Fruit fly (Drosophila melanogaster) whole organism, wandering third instar larva: ENCODE data around the gene CG4009.

ENCODE experiments used
- Abd-B ChIP-seq: fragments of >200 bp; optimal IDR thresholded peaks from 2 replicates; lab custom pipeline; 2017; ENCODE audit warnings: missing biosample characterization, missing genetic modification characterization
- CG32264 ChIP-seq: fragments of 200-800 bp; sonication (Bioruptor generic); optimal IDR thresholded peaks from 2 replicates; lab custom pipeline; 2016; ENCODE audit warnings: missing biosample characterization, missing genetic modification characterization
- CrebA ChIP-seq: fragments of 200-800 bp; sonication (Bioruptor generic); optimal IDR thresholded peaks from 2 replicates; lab custom pipeline; 2016; ENCODE audit warnings: missing biosample characterization, mild to moderate bottlenecking, missing genetic modification characterization, borderline replicate concordance
- GATAd ChIP-seq: sonication (Bioruptor generic); optimal IDR thresholded peaks from 2 replicates; lab custom pipeline; 2016; ENCODE audit warnings: missing biosample characterization, missing genetic modification characterization
- HLH106 ChIP-seq: fragments of 200-800 bp; optimal IDR thresholded peaks from 3 replicates; lab custom pipeline; 2019; ENCODE audit warnings: missing biosample characterization, mild to moderate bottlenecking, missing genetic modification characterization, moderate library complexity
- Hnf4 ChIP-seq: fragments of 200-800 bp; sonication (Bioruptor generic); optimal IDR thresholded peaks from 2 replicates; lab custom pipeline; 2016; ENCODE audit warnings: missing biosample characterization, mild to moderate bottlenecking, missing genetic modification characterization
- Hr78 ChIP-seq: fragments of >200 bp; optimal IDR thresholded peaks from 2 replicates; lab custom pipeline; 2017; ENCODE audit warnings: missing biosample characterization, missing genetic modification characterization
- Hr83 ChIP-seq: fragments of 200-300 bp; sonication (Bioruptor generic); optimal IDR thresholded peaks from 2 replicates; lab custom pipeline; 2016; ENCODE audit warnings: missing biosample characterization, mild to moderate bottlenecking, missing genetic modification characterization, moderate library complexity; ENCODE audit not compliant: poor library complexity, severe bottlenecking
- Jra ChIP-seq: sonication (Bioruptor generic); optimal IDR thresholded peaks from 2 replicates; lab custom pipeline; 2016; ENCODE audit warnings: missing biosample characterization, missing genetic modification characterization
- Myc ChIP-seq: fragments of >200 bp; optimal IDR thresholded peaks from 2 replicates; lab custom pipeline; 2017
- N ChIP-seq: fragments of >200 bp; optimal IDR thresholded peaks from 2 replicates; lab custom pipeline; 2018; ENCODE audit warnings: missing biosample characterization, missing external identifiers, missing genetic modification characterization
- OdsH ChIP-seq: fragments of 200-800 bp; sonication (Bioruptor generic); optimal IDR thresholded peaks from 2 replicates; lab custom pipeline; 2016; ENCODE audit warnings: missing biosample characterization, mild to moderate bottlenecking, missing genetic modification characterization
- Rel ChIP-seq, 2 experiments: fragments of 200-800 bp; sonication (Bioruptor generic) in 1 of 2; optimal IDR thresholded peaks; 2 replicates in 1 of 2; 3 replicates in 1 of 2; lab custom pipeline; 2016 to 2019; ENCODE audit warnings: mild to moderate bottlenecking in 2 of 2, missing biosample characterization in 2 of 2, missing genetic modification characterization in 2 of 2, moderate library complexity in 1 of 2
- Sp1 ChIP-seq: fragments of 200-800 bp; sonication (Bioruptor generic); optimal IDR thresholded peaks from 3 replicates; lab custom pipeline; 2019; ENCODE audit warnings: missing biosample characterization, mild to moderate bottlenecking, missing genetic modification characterization, moderate library complexity
- Vsx2 ChIP-seq: fragments of 200-300, 225-300 bp; sonication (Bioruptor generic); optimal IDR thresholded peaks from 2 replicates; lab custom pipeline; 2018; ENCODE audit warnings: missing biosample characterization, missing genetic modification characterization; ENCODE audit not compliant: partially characterized antibody
- br ChIP-seq: fragments of 200-800 bp; sonication (Bioruptor generic); optimal IDR thresholded peaks from 2 replicates; lab custom pipeline; 2016; ENCODE audit warnings: missing biosample characterization, missing genetic modification characterization
- brk ChIP-seq: fragments of 200-800 bp; sonication (Bioruptor generic); optimal IDR thresholded peaks from 2 replicates; lab custom pipeline; 2016; ENCODE audit warnings: missing biosample characterization, mild to moderate bottlenecking, missing genetic modification characterization
- dl ChIP-seq, 2 experiments: fragments of 175-275, 200-275 bp in 1 of 2; fragments of 200-275 bp in 1 of 2; sonication (Bioruptor generic); optimal IDR thresholded peaks; lab custom pipeline; 2018; ENCODE audit warnings: mild to moderate bottlenecking in 2 of 2, missing biosample characterization in 2 of 2, missing genetic modification characterization in 2 of 2, moderate library complexity in 2 of 2; ENCODE audit not compliant: partially characterized antibody in 2 of 2, insufficient read depth in 1 of 2
- dmrt93B ChIP-seq: fragments of 200-800 bp; sonication (Bioruptor generic); optimal IDR thresholded peaks from 2 replicates; lab custom pipeline; 2018; ENCODE audit warnings: missing biosample characterization, mild to moderate bottlenecking, missing genetic modification characterization
- dsf ChIP-seq: sonication (Bioruptor generic); optimal IDR thresholded peaks from 2 replicates; lab custom pipeline; 2016; ENCODE audit warnings: missing biosample characterization, missing genetic modification characterization, borderline replicate concordance
- ey ChIP-seq: fragments of 200-800 bp; sonication (Bioruptor generic); optimal IDR thresholded peaks from 2 replicates; lab custom pipeline; 2016; ENCODE audit warnings: missing biosample characterization, missing genetic modification characterization
- foxo ChIP-seq, 2 experiments: fragments of 200-800 bp; sonication (Bioruptor generic); optimal IDR thresholded peaks; 2 replicates in 1 of 2; 3 replicates in 1 of 2; lab custom pipeline; 2016 to 2017; ENCODE audit warnings: missing biosample characterization in 2 of 2, missing genetic modification characterization in 2 of 2
- fru ChIP-seq: fragments of 200-800 bp; sonication (Bioruptor generic); optimal IDR thresholded peaks from 3 replicates; lab custom pipeline; 2016; ENCODE audit warnings: missing biosample characterization, mild to moderate bottlenecking, missing genetic modification characterization
- h ChIP-seq: fragments of 200-800 bp; sonication (Bioruptor generic); optimal IDR thresholded peaks from 3 replicates; lab custom pipeline; 2016; ENCODE audit warnings: missing biosample characterization, mild to moderate bottlenecking, missing genetic modification characterization
- jim ChIP-seq: fragments of 175-275, 200-325 bp; sonication (Bioruptor generic); optimal IDR thresholded peaks from 2 replicates; lab custom pipeline; 2016; ENCODE audit warnings: missing biosample characterization, mild to moderate bottlenecking, missing genetic modification characterization
- pan ChIP-seq: fragments of >200 bp; optimal IDR thresholded peaks from 2 replicates; lab custom pipeline; 2017
- psq ChIP-seq: fragments of 200-800 bp; sonication (Bioruptor generic); optimal IDR thresholded peaks from 3 replicates; lab custom pipeline; 2017; ENCODE audit warnings: missing biosample characterization, mild to moderate bottlenecking, missing genetic modification characterization, moderate library complexity
- rgr ChIP-seq: fragments of 200-800 bp; sonication (Bioruptor generic); optimal IDR thresholded peaks from 3 replicates; lab custom pipeline; 2016; ENCODE audit warnings: missing biosample characterization, mild to moderate bottlenecking, missing genetic modification characterization
- sage ChIP-seq: fragments of 200-800 bp; sonication (Bioruptor generic); optimal IDR thresholded peaks from 2 replicates; lab custom pipeline; 2016; ENCODE audit warnings: missing biosample characterization, mild to moderate bottlenecking, missing genetic modification characterization
- sv ChIP-seq: fragments of 200-800 bp; sonication (Bioruptor generic); optimal IDR thresholded peaks from 3 replicates; lab custom pipeline; 2016; ENCODE audit warnings: missing biosample characterization, missing genetic modification characterization
- tai ChIP-seq: sonication (Bioruptor generic); optimal IDR thresholded peaks from 2 replicates; lab custom pipeline; 2016; ENCODE audit warnings: missing biosample characterization, missing genetic modification characterization
- usp ChIP-seq: fragments of >200 bp; optimal IDR thresholded peaks from 2 replicates; lab custom pipeline; 2017; ENCODE audit warnings: missing biosample characterization, missing genetic modification characterization
- woc ChIP-seq: sonication (Bioruptor generic); optimal IDR thresholded peaks from 2 replicates; lab custom pipeline; 2016; ENCODE audit warnings: missing biosample characterization, mild to moderate bottlenecking, missing genetic modification characterization

CG4009 gene

DNA sequence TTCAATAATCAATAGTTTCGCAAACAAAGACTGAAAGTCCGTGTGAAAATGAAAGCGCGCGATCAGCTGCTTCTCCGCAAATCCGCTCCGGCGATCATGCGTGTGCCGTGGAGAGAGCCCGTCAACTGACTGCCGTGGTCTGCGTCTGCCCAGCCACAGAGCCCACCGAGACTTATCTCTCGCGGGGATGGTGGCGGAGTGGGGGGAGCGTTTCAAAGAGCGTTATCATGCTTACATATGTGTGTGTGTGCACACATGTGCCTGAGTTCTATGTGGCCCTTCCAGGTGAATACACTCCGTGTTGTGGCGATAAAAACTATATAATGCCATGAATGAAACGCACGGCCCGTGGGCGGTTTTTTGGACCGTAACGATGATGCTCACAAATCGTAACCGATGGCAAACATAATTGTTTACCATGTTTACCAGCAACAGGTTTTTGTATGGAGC is 42.1 kb upstream of the CG4009 start:
- no peak for TF ChIP-seq CG32264 (GFP tag; lab: Kevin White, UChicago)
- peak; percentile 14 for TF ChIP-seq Sp1 (GFP tag; lab: Kevin White, UChicago)
- TF ChIP-seq Hr83: peak; percentile 48
- no peak for TF ChIP-seq pan (lab: Kevin White, UChicago)
- no peak for TF ChIP-seq sage (GFP tag; lab: Kevin White, UChicago)
- no peak for TF ChIP-seq Vsx2 (GFP tag; lab: Kevin White, UChicago)
- TF ChIP-seq HLH106: no peak
- TF ChIP-seq Hnf4 (GFP tag; lab: Kevin White, UChicago): peak; percentile 2
- no peak for TF ChIP-seq woc
- TF ChIP-seq fru (GFP tag; lab: Kevin White, UChicago): no peak
- TF ChIP-seq dsf (GFP tag; lab: Kevin White, UChicago): no peak
- no peak for TF ChIP-seq dmrt93B
- TF ChIP-seq GATAd (GFP tag; lab: Kevin White, UChicago): no peak
- TF ChIP-seq Rel (GFP tag; optimal IDR thresholded peaks at IDR 0.05; lab: Kevin White, UChicago): no peak
- peak; percentile 82 for TF ChIP-seq Rel (tag; optimal IDR thresholded peaks at IDR 0.05; lab: Kevin White, UChicago)
- TF ChIP-seq CrebA (GFP tag; lab: Kevin White, UChicago): no peak
- no peak for TF ChIP-seq sv (GFP tag; lab: Kevin White, UChicago)
- TF ChIP-seq psq (GFP tag; lab: Kevin White, UChicago): no peak
- no peak for TF ChIP-seq N (GFP tag; lab: Kevin White, UChicago)
- TF ChIP-seq brk (GFP tag; lab: Kevin White, UChicago): no peak
- peak; percentile 44 for TF ChIP-seq h (GFP tag; lab: Kevin White, UChicago)
- no peak for TF ChIP-seq rgr (GFP tag; lab: Kevin White, UChicago)
- no peak for TF ChIP-seq Hr78 (GFP tag; lab: Kevin White, UChicago)

DNA sequence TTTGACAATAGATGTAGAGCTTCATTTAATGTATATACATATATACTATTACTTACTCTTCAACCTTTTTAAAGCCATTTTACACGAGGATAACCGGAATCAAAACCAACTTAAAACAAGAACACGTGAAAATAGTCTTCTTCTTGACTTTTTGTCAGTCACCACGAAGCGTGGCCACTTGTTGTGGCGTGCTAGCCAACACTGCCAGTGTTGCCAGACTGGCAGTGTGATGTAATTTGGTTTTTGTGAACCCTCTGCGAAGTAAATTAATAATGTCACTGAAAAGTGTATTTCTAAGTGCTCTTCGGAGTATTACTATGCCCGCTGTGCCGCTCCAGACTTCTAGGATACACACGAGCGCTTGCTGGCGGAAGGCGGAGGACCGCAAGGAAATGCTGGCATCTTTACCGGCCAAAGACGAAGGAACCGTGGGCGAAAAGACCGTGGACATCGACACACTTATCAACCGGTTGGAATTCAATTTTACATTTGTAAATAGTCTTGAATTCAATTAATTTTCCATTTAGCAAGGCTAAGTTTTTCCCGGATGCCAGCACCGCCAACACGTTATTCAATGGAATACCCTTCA is 36.8 kb upstream of the CG4009 start, which contains the start of the genes Ns1 and mRpS11:
Gene Ns1, minus strand, starts transcription at position 150 of the 589 bp plus-strand sequence.
Gene mRpS11, plus strand, starts transcription at position 207 of the 589 bp plus-strand sequence.
- TF ChIP-seq Myc (lab: Kevin White, UChicago) (peak; percentile 57), h (GFP tag; lab: Kevin White, UChicago) (peak; percentile 49), Rel (GFP tag; optimal IDR thresholded peaks at IDR 0.05; lab: Kevin White, UChicago) (no peak), Rel (tag; optimal IDR thresholded peaks at IDR 0.05; lab: Kevin White, UChicago) (peak; percentile 47), Sp1 (GFP tag; lab: Kevin White, UChicago) (peak; percentile 13), usp (GFP tag; lab: Kevin White, UChicago) (no peak), sv (GFP tag; lab: Kevin White, UChicago) (peak; percentile 24), Hr83 (peak; percentile 5), psq (GFP tag; lab: Kevin White, UChicago) (no peak), foxo (GFP tag; optimal IDR thresholded peaks at IDR 0.05; lab: Kevin White, UChicago) (peak in 1 of 2 experiments; percentile 60), rgr (GFP tag; lab: Kevin White, UChicago) (peak; percentile 71), dl (GFP tag; optimal IDR thresholded peaks at IDR 0.05; lab: Kevin White, UChicago; ENCODE audit: insufficient read depth in 1 of 2, partially characterized antibody in 2 of 2) (no peak), ey (GFP tag; lab: Kevin White, UChicago) (peak; percentile 8), fru (GFP tag; lab: Kevin White, UChicago) (peak; percentile 38), HLH106 (peak; percentile 29), Hnf4 (GFP tag; lab: Kevin White, UChicago) (peak; percentile 64)

DNA sequence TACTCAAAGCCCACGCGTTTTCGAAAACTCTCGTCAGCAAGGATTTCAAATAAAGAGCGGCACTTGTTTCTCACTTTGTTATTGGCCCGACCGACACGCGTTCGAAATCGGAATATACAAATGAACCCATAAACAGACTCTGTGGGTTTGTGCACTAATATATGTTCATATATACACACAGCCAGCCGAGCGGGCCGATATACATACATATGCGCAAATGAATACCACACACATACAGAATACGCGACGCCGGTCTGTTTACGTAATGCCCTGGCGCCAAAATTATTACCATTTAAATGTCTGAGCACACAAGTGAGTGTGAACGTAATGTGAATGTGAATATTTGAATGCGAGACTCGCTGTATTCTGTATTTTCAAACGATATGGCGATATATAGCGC is 31.9 kb upstream of the CG4009 start:
- no peak for TF ChIP-seq woc
- TF ChIP-seq sv (GFP tag; lab: Kevin White, UChicago): no peak
- peak; percentile 62 for TF ChIP-seq h (GFP tag; lab: Kevin White, UChicago)
- TF ChIP-seq Hr83: peak; percentile 5
- TF ChIP-seq dmrt93B: no peak

DNA sequence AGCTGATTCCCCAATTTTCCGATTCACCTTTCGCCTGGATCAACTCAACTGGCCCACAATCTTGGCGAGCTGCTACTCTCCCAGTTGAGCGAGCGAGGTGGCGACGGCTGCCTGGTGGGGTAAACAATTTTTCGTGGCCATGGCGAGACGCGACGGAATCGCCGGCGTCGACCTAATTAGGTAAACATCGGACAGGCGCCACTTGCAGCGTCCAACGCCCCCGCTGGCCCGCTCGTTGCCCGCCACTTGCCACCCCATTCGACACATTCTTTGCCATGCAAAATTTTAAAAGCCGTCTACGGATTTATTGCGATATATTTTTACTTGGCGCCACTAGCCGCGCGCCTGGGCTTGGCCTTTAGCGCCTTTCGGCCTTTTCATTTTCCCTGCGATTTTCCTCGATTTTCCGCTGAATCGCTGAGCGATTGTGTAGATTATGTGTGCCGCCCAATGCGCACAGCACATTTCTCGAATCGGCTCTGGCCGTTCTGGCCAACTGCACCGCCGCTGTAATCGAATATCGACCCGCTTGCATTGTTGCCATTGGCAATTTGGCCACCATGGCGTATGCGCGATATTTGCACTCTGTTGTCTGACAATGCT is 31.1 kb upstream of the CG4009 start:
- TF ChIP-seq brk (GFP tag; lab: Kevin White, UChicago) (no peak), woc (no peak)

DNA sequence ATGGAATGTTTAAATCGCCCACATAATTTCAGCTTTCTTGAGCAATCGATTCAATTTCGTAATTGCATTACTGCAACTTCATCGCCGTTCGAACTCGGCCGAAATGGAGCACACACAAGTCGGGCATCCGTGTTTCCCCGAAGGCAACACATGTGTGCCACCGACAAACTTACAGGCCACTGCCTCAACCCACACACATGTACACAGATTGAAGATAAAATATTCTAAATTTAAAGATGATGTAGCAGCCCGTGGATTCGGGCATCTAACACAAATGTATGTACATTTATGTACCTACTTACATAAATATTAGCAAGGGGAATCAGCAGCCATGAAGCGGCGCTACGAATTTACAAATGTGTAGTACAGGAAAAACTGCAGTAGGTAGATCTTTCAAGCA is 30.2 kb upstream of the CG4009 start:
- TF ChIP-seq sage (GFP tag; lab: Kevin White, UChicago) (no peak), pan (lab: Kevin White, UChicago) (no peak), tai (GFP tag; lab: Kevin White, UChicago) (no peak), Hr78 (GFP tag; lab: Kevin White, UChicago) (no peak), foxo (GFP tag; optimal IDR thresholded peaks at IDR 0.05; lab: Kevin White, UChicago) (no peak), Myc (lab: Kevin White, UChicago) (no peak), N (GFP tag; lab: Kevin White, UChicago) (no peak), br (no peak), dl (GFP tag; optimal IDR thresholded peaks at IDR 0.05; lab: Kevin White, UChicago; ENCODE audit: insufficient read depth in 1 of 2, partially characterized antibody in 2 of 2) (no peak), CrebA (GFP tag; lab: Kevin White, UChicago) (no peak), OdsH (GFP tag; lab: Kevin White, UChicago) (no peak), dmrt93B (no peak), Abd-B (GFP tag; lab: Kevin White, UChicago) (no peak), brk (GFP tag; lab: Kevin White, UChicago) (no peak), Jra (GFP tag; lab: Kevin White, UChicago) (no peak), jim (GFP tag; lab: Kevin White, UChicago) (no peak), fru (GFP tag; lab: Kevin White, UChicago) (no peak), usp (GFP tag; lab: Kevin White, UChicago) (no peak), CG32264 (GFP tag; lab: Kevin White, UChicago) (no peak), sv (GFP tag; lab: Kevin White, UChicago) (no peak)
